Worm (Caenorhabditis elegans) whole organism, young adult: ENCODE measurements around the gene nhr-171.

Source experiments
- B0019.2 ChIP-seq: fragments of 200-800 bp; sonication (Bioruptor generic); conservative IDR thresholded peaks from 2 replicates; pipeline ENCODE4 v1.3.6; 2022; ENCODE audit warnings: missing genetic modification reagents, missing genetic modification characterization, missing compliant biosample characterization
- B0035.1 ChIP-seq: sonication (generic microtip); optimal IDR thresholded peaks from 2 replicates; lab custom pipeline; 2016; ENCODE audit warnings: missing genetic modification characterization, mild to moderate bottlenecking, missing compliant biosample characterization, missing genotype, missing genetic modification reagents
- B0336.3 ChIP-seq: fragments of 200-800 bp; sonication (Bioruptor generic); IDR thresholded peaks from 2 replicates; pipeline ENCODE4 v1.3.6; 2022; ENCODE audit warnings: missing genetic modification characterization, missing compliant biosample characterization
- D2030.7 ChIP-seq: fragments of 200-800 bp; sonication (Bioruptor generic); IDR thresholded peaks from 2 replicates; pipeline ENCODE4 v1.3.6; 2022; ENCODE audit warnings: missing genetic modification reagents, missing genetic modification characterization, missing compliant biosample characterization
- F10E7.11 ChIP-seq: sonication (generic microtip); optimal IDR thresholded peaks from 2 replicates; lab custom pipeline; 2017; ENCODE audit warnings: mild to moderate bottlenecking, missing genetic modification characterization, moderate library complexity, missing compliant biosample characterization
- F39B2.1 ChIP-seq: fragments of 200-800 bp; sonication (Bioruptor generic); IDR thresholded peaks from 2 replicates; pipeline ENCODE4 v1.3.6; 2022; ENCODE audit warnings: missing genetic modification reagents, missing genetic modification characterization, missing compliant biosample characterization
- F52B5.7 ChIP-seq: sonication (generic microtip); optimal IDR thresholded peaks from 2 replicates; lab custom pipeline; 2016; ENCODE audit warnings: mild to moderate bottlenecking, missing genetic modification characterization, missing compliant biosample characterization
- F55B11.4 ChIP-seq: sonication (generic microtip); optimal IDR thresholded peaks from 2 replicates; lab custom pipeline; 2016; ENCODE audit warnings: missing compliant biosample characterization, missing genetic modification characterization, borderline replicate concordance; ENCODE audit not compliant: insufficient read depth
- F57A8.1 ChIP-seq: fragments of 200-800 bp; sonication (Bioruptor generic); optimal IDR thresholded peaks from 2 replicates; lab custom pipeline; 2018; ENCODE audit warnings: mild to moderate bottlenecking, missing genetic modification characterization, moderate library complexity, missing compliant biosample characterization
- K11D2.4 ChIP-seq: fragments of 200-800 bp; sonication (Bioruptor generic); IDR thresholded peaks from 2 replicates; pipeline ENCODE4 v1.3.6; 2022; ENCODE audit warnings: missing genetic modification reagents, missing genetic modification characterization, missing compliant biosample characterization
- Y53G8AR.9 ChIP-seq: fragments of 200-800 bp; sonication (Bioruptor generic); conservative IDR thresholded peaks from 2 replicates; pipeline ENCODE4 v1.3.6; 2022; ENCODE audit warnings: missing genetic modification reagents, missing genetic modification characterization, missing compliant biosample characterization
- Y67H2A.10 ChIP-seq: fragments of 200-800 bp; sonication (Bioruptor generic); conservative IDR thresholded peaks from 2 replicates; pipeline ENCODE4 v1.3.6; 2022; ENCODE audit warnings: missing genetic modification reagents, missing genetic modification characterization, missing compliant biosample characterization
- ZK185.1 ChIP-seq: sonication (generic microtip); optimal IDR thresholded peaks from 2 replicates; lab custom pipeline; 2016; ENCODE audit warnings: mild to moderate bottlenecking, missing genetic modification characterization, missing compliant biosample characterization; ENCODE audit not compliant: poor library complexity, severe bottlenecking
- aptf-2 ChIP-seq: fragments of 200-800 bp; sonication (Bioruptor generic); conservative IDR thresholded peaks from 2 replicates; pipeline ENCODE4 v1.3.6; 2022; ENCODE audit warnings: missing genetic modification reagents, missing genetic modification characterization, missing compliant biosample characterization
- attf-3 ChIP-seq: fragments of 200-800 bp; sonication (Bioruptor generic); conservative IDR thresholded peaks from 2 replicates; pipeline ENCODE4 v1.3.6; 2022; ENCODE audit warnings: missing genetic modification reagents, missing genetic modification characterization, missing compliant biosample characterization
- bed-1 ChIP-seq: fragments of 200-800 bp; sonication (Bioruptor generic); IDR thresholded peaks from 2 replicates; pipeline ENCODE4 v1.3.6; 2022; ENCODE audit warnings: missing genetic modification reagents, missing genetic modification characterization, missing compliant biosample characterization
- ceh-100 ChIP-seq: fragments of 200-800 bp; sonication (Bioruptor generic); IDR thresholded peaks from 2 replicates; pipeline ENCODE4 v1.3.6; 2022; ENCODE audit warnings: missing genetic modification reagents, missing genetic modification characterization, missing compliant biosample characterization
- ceh-27 ChIP-seq: fragments of 200-800 bp; sonication (Bioruptor generic); optimal IDR thresholded peaks from 2 replicates; lab custom pipeline; 2018; ENCODE audit warnings: mild to moderate bottlenecking, missing genetic modification characterization, moderate library complexity, missing compliant biosample characterization
- ceh-40 ChIP-seq: fragments of 200-800 bp; sonication (Bioruptor generic); IDR thresholded peaks from 2 replicates; pipeline ENCODE4 v1.3.6; 2022; ENCODE audit warnings: missing genetic modification characterization, missing compliant biosample characterization
- egl-44 ChIP-seq: fragments of 200-800 bp; sonication (Bioruptor generic); IDR thresholded peaks from 2 replicates; pipeline ENCODE4 v1.3.6; 2022; ENCODE audit warnings: missing genetic modification reagents, missing genetic modification characterization, missing compliant biosample characterization
- ets-4 ChIP-seq: fragments of 200-800 bp; sonication (Bioruptor generic); optimal IDR thresholded peaks from 2 replicates; lab custom pipeline; 2018; ENCODE audit warnings: mild to moderate bottlenecking, missing genetic modification characterization, missing compliant biosample characterization
- fkh-3 ChIP-seq: sonication (generic microtip); optimal IDR thresholded peaks from 2 replicates; lab custom pipeline; 2016; ENCODE audit warnings: mild to moderate bottlenecking, missing genetic modification characterization, missing compliant biosample characterization
- him-1 ChIP-seq: sonication (generic microtip); optimal IDR thresholded peaks from 2 replicates; lab custom pipeline; 2016; ENCODE audit warnings: missing genotype, missing genetic modification reagents, missing genetic modification characterization, missing compliant biosample characterization
- hlh-26 ChIP-seq: fragments of 200-800 bp; sonication (Bioruptor generic); conservative IDR thresholded peaks from 2 replicates; pipeline ENCODE4 v1.3.6; 2022; ENCODE audit warnings: missing genetic modification reagents, missing genetic modification characterization, missing compliant biosample characterization
- hrde-1 ChIP-seq: sonication (generic microtip); optimal IDR thresholded peaks from 2 replicates; lab custom pipeline; 2016; ENCODE audit warnings: missing genetic modification characterization, mild to moderate bottlenecking, missing compliant biosample characterization, moderate library complexity, missing genotype, missing genetic modification reagents, borderline replicate concordance
- lin-26 ChIP-seq: fragments of 200-800 bp; sonication (Bioruptor generic); IDR thresholded peaks from 2 replicates; pipeline ENCODE4 v1.3.6; 2022; ENCODE audit warnings: missing genetic modification reagents, missing genetic modification characterization, missing compliant biosample characterization
- lin-40 ChIP-seq: sonication (generic microtip); optimal IDR thresholded peaks from 2 replicates; lab custom pipeline; 2016; ENCODE audit warnings: missing genetic modification characterization, mild to moderate bottlenecking, missing compliant biosample characterization, missing genotype, missing genetic modification reagents
- lin-54 ChIP-seq: fragments of 200-800 bp; sonication (Bioruptor generic); optimal IDR thresholded peaks from 2 replicates; lab custom pipeline; 2018; ENCODE audit warnings: mild to moderate bottlenecking, missing genetic modification characterization, missing compliant biosample characterization
- madf-10 ChIP-seq: sonication (generic microtip); optimal IDR thresholded peaks from 2 replicates; lab custom pipeline; 2016; ENCODE audit warnings: mild to moderate bottlenecking, missing genetic modification characterization, missing compliant biosample characterization
- madf-3 ChIP-seq: fragments of 200-800 bp; sonication (Bioruptor generic); IDR thresholded peaks from 2 replicates; pipeline ENCODE4 v1.3.6; 2022; ENCODE audit warnings: missing genetic modification reagents, missing genetic modification characterization, missing compliant biosample characterization
- mxl-1 ChIP-seq: sonication (generic microtip); optimal IDR thresholded peaks from 2 replicates; lab custom pipeline; 2016; ENCODE audit warnings: missing genetic modification characterization, missing compliant biosample characterization
- nfyb-1 ChIP-seq: fragments of 200-800 bp; sonication (Bioruptor generic); IDR thresholded peaks from 2 replicates; pipeline ENCODE4 v1.3.6; 2022; ENCODE audit warnings: missing genetic modification reagents, missing genetic modification characterization, missing compliant biosample characterization
- nhr-120 ChIP-seq: fragments of 200-800 bp; sonication (Bioruptor generic); IDR thresholded peaks from 2 replicates; pipeline ENCODE4 v1.3.6; 2022; ENCODE audit warnings: missing genetic modification characterization, missing compliant biosample characterization
- nhr-80 ChIP-seq: sonication (generic microtip); optimal IDR thresholded peaks from 2 replicates; lab custom pipeline; 2016; ENCODE audit warnings: missing genetic modification characterization, missing compliant biosample characterization
- nhr-90 ChIP-seq: sonication (generic microtip); optimal IDR thresholded peaks from 2 replicates; lab custom pipeline; 2016; ENCODE audit warnings: missing genotype, mild to moderate bottlenecking, missing genetic modification characterization, missing compliant biosample characterization
- sdz-38 ChIP-seq: sonication (generic microtip); optimal IDR thresholded peaks from 2 replicates; lab custom pipeline; 2016; ENCODE audit warnings: missing genotype, missing genetic modification characterization, missing compliant biosample characterization
- somi-1 ChIP-seq: fragments of 200-800 bp; sonication (Bioruptor generic); optimal IDR thresholded peaks from 2 replicates; lab custom pipeline; 2018; ENCODE audit warnings: mild to moderate bottlenecking, missing genetic modification characterization, missing compliant biosample characterization
- unc-62 ChIP-seq: fragments of 150-350 bp; optimal IDR thresholded peaks from 2 replicates; lab custom pipeline; 2014; ENCODE audit warnings: missing biosample characterization, missing genetic modification reagents, missing genetic modification characterization
- xnd-1 ChIP-seq: sonication (generic microtip); optimal IDR thresholded peaks from 2 replicates; lab custom pipeline; 2016; ENCODE audit warnings: missing genotype, missing genetic modification reagents, missing genetic modification characterization, missing compliant biosample characterization
- zim-3 ChIP-seq: sonication (generic microtip); optimal IDR thresholded peaks from 2 replicates; lab custom pipeline; 2017; ENCODE audit warnings: mild to moderate bottlenecking, missing genetic modification characterization, moderate library complexity, missing compliant biosample characterization
- ztf-22 ChIP-seq: fragments of 200-800 bp; sonication (Bioruptor generic); optimal IDR thresholded peaks from 2 replicates; lab custom pipeline; 2018; ENCODE audit warnings: mild to moderate bottlenecking, missing genetic modification characterization, moderate library complexity, missing compliant biosample characterization
- ztf-3 ChIP-seq: fragments of 200-800 bp; sonication (Bioruptor generic); optimal IDR thresholded peaks from 2 replicates; lab custom pipeline; 2018; ENCODE audit warnings: mild to moderate bottlenecking, missing genetic modification characterization, missing compliant biosample characterization

nhr-171 gene

ce11 chrV:7538018-7538417, 26.5 kb downstream of the nhr-171 start, which contains the start of gene C54F6.12 (continued):
- TF ChIP-seq bed-1 (GFP tag; lab: Robert Waterston, UW) (no peak), unc-62 (GFP tag; lab: Kevin White, UChicago) (no peak)

ce11 chrV:7539015-7539414, 27.4 kb downstream of the nhr-171 start, which contains the start of gene srh-268:
Gene srh-268 (plus strand): TSS chrV:7539315.
- TF ChIP-seq ztf-22 (GFP tag; lab: Kevin White, UChicago) = no peak
- no peak for TF ChIP-seq ceh-40 (GFP tag; lab: Robert Waterston, UW)
- TF ChIP-seq B0019.2 (GFP tag; lab: Robert Waterston, UW) = no peak
- no peak for TF ChIP-seq nhr-80 (tag; lab: Kevin White, UChicago)
- no peak for TF ChIP-seq F57A8.1 (GFP tag; lab: Kevin White, UChicago)
- TF ChIP-seq fkh-3 = no peak
- no peak for TF ChIP-seq xnd-1 (tag; lab: Kevin White, UChicago)
- no peak for TF ChIP-seq lin-26 (GFP tag; lab: Robert Waterston, UW)
- no peak for TF ChIP-seq somi-1
- TF ChIP-seq ZK185.1 (tag; lab: Kevin White, UChicago) = no peak
- TF ChIP-seq aptf-2 (GFP tag; lab: Robert Waterston, UW) = no peak
- no peak for TF ChIP-seq madf-3
- TF ChIP-seq lin-40 (tag; lab: Kevin White, UChicago) = no peak
- no peak for TF ChIP-seq F52B5.7 (tag; lab: Kevin White, UChicago)
- no peak for TF ChIP-seq nhr-120 (GFP tag; lab: Robert Waterston, UW)
- no peak for TF ChIP-seq Y67H2A.10
- no peak for TF ChIP-seq ztf-3 (GFP tag; lab: Kevin White, UChicago)
- no peak for TF ChIP-seq ets-4
- TF ChIP-seq nhr-90 = no peak
- TF ChIP-seq, all 124 proteins: peak for 0

ce11 chrV:7543728-7544127, 32.2 kb downstream of the nhr-171 start:
- TF ChIP-seq mxl-1 = no peak
- TF ChIP-seq K11D2.4 (GFP tag; lab: Robert Waterston, UW) = no peak
- TF ChIP-seq bed-1 (GFP tag; lab: Robert Waterston, UW) = no peak
- TF ChIP-seq him-1 = no peak
- TF ChIP-seq F39B2.1 (GFP tag; lab: Robert Waterston, UW) = no peak
- TF ChIP-seq lin-54 = no peak
- TF ChIP-seq B0336.3 (GFP tag; lab: Robert Waterston, UW) = no peak
- TF ChIP-seq nfyb-1 = no peak
- no peak for TF ChIP-seq hlh-26 (GFP tag; lab: Robert Waterston, UW)
- no peak for TF ChIP-seq Y53G8AR.9 (GFP tag; lab: Robert Waterston, UW)
- TF ChIP-seq hrde-1 = no peak
- no peak for TF ChIP-seq B0035.1 (tag; lab: Kevin White, UChicago)
- TF ChIP-seq D2030.7 (GFP tag; lab: Robert Waterston, UW) = no peak
- no peak for TF ChIP-seq ztf-22 (GFP tag; lab: Kevin White, UChicago)
- no peak for TF ChIP-seq F55B11.4
- TF ChIP-seq F57A8.1 (GFP tag; lab: Kevin White, UChicago) = no peak

- TF ChIP-seq madf-3 = no peak
- no peak for TF ChIP-seq ceh-27 (GFP tag; lab: Kevin White, UChicago)
- TF ChIP-seq attf-3 = no peak
- no peak for TF ChIP-seq egl-44 (GFP tag; lab: Robert Waterston, UW)
- TF ChIP-seq fkh-3 = no peak
- TF ChIP-seq zim-3 (tag; lab: Kevin White, UChicago) = no peak
- no peak for TF ChIP-seq nfyb-1
- no peak for TF ChIP-seq F52B5.7 (tag; lab: Kevin White, UChicago)
- TF ChIP-seq madf-10 (tag; lab: Kevin White, UChicago) = no peak
- no peak for TF ChIP-seq hrde-1
- no peak for TF ChIP-seq ceh-100 (GFP tag; lab: Robert Waterston, UW)
- no peak for TF ChIP-seq F10E7.11 (tag; lab: Kevin White, UChicago)
- TF ChIP-seq sdz-38 = no peak
Observed at ce11 chrV:7545187-7545586, 33.6 kb downstream of the nhr-171 start, which contains the start of the genes C54F6.19 and nhx-3. Gene C54F6.19 (plus strand): TSS chrV:7545487. Gene nhx-3 (minus strand): TSS chrV:7545523.
